Fruit fly (Drosophila melanogaster) whole organism, prepupa: ENCODE data around the gene CG17929.

Experiments
- CG3032 ChIP-seq: fragments of 200-800 bp; optimal IDR thresholded peaks from 2 replicates; lab custom pipeline; 2019; ENCODE audit warnings: missing biosample characterization, mild to moderate bottlenecking, missing genetic modification characterization, moderate library complexity
- CG31627 ChIP-seq: fragments of 200-800 bp; sonication (Bioruptor generic); optimal IDR thresholded peaks from 3 replicates; lab custom pipeline; 2016; ENCODE audit warnings: missing biosample characterization, missing genetic modification characterization
- CG32006 ChIP-seq: fragments of 200-800 bp; sonication (Bioruptor generic); optimal IDR thresholded peaks from 3 replicates; lab custom pipeline; 2017; ENCODE audit warnings: missing biosample characterization, mild to moderate bottlenecking, missing genetic modification characterization
- CG6854 ChIP-seq: fragments of 200-800 bp; sonication (Bioruptor generic); optimal IDR thresholded peaks from 2 replicates; lab custom pipeline; 2017; ENCODE audit warnings: missing biosample characterization, mild to moderate bottlenecking, missing genetic modification characterization
- Hr38 ChIP-seq: sonication (Bioruptor generic); optimal IDR thresholded peaks from 2 replicates; lab custom pipeline; 2016; ENCODE audit warnings: missing biosample characterization, missing genetic modification characterization
- acj6 ChIP-seq: fragments of 200-800 bp; sonication (Bioruptor generic); optimal IDR thresholded peaks from 3 replicates; lab custom pipeline; 2016; ENCODE audit warnings: missing biosample characterization, missing genetic modification characterization
- eg ChIP-seq: fragments of 200-800 bp; sonication (Bioruptor generic); IDR thresholded peaks from 3 replicates; pipeline ENCODE4 v1.3.6; 2022; ENCODE audit warnings: missing biosample characterization, missing genetic modification characterization
- esn ChIP-seq: fragments of 200-800 bp; sonication (Bioruptor generic); optimal IDR thresholded peaks from 2 replicates; lab custom pipeline; 2016; ENCODE audit warnings: missing biosample characterization, mild to moderate bottlenecking, missing genetic modification characterization, moderate library complexity
- fd59A ChIP-seq: fragments of 200-800 bp; sonication (Bioruptor generic); optimal IDR thresholded peaks from 2 replicates; lab custom pipeline; 2017; ENCODE audit warnings: missing biosample characterization, mild to moderate bottlenecking, missing genetic modification characterization, missing genetic modification reagents
- pdm3 ChIP-seq: fragments of 200-800 bp; sonication (Bioruptor generic); optimal IDR thresholded peaks from 3 replicates; lab custom pipeline; 2016; ENCODE audit warnings: missing biosample characterization, missing genetic modification characterization
- ss ChIP-seq, 2 experiments: fragments of 200-800 bp; sonication (Bioruptor generic); optimal IDR thresholded peaks; 2 replicates in 1 of 2; 3 replicates in 1 of 2; lab custom pipeline; 2017 to 2018; ENCODE audit warnings: mild to moderate bottlenecking in 2 of 2, missing biosample characterization in 2 of 2, missing genetic modification characterization in 2 of 2, moderate library complexity in 1 of 2

dm6 chr3R:16282080-16282690, 43.1 kb upstream of the CG17929 start:
- TF ChIP-seq pdm3 (GFP tag; lab: Kevin White, UChicago), result no peak
- TF ChIP-seq eg (GFP tag; lab: Robert Waterston, UW), result 0 out of 3 replicates have a peak, but pooled peaks have one; percentile 16
- no peak for TF ChIP-seq CG3032 (tag; lab: Kevin White, UChicago)
- no peak for TF ChIP-seq Hr38 (GFP tag; lab: Kevin White, UChicago)
- no peak for TF ChIP-seq esn (GFP tag; lab: Kevin White, UChicago)
- no peak for TF ChIP-seq CG6854 (GFP tag; lab: Kevin White, UChicago)
- no peak for TF ChIP-seq fd59A (GFP tag; lab: Kevin White, UChicago)
- TF ChIP-seq CG32006 (GFP tag; lab: Kevin White, UChicago), result no peak
- no peak for TF ChIP-seq acj6
- TF ChIP-seq ss (GFP tag; optimal IDR thresholded peaks at IDR 0.05; lab: Kevin White, UChicago), result peak in 1 of 2 experiments; percentile 3
- no peak for TF ChIP-seq CG31627 (GFP tag; lab: Kevin White, UChicago)
